Worm (Caenorhabditis elegans): ENCODE measurements around the gene twk-9.

Gene twk-9

ce11 chrIV:9648682-9649081 lies 44.3 kb upstream of the twk-9 start, which contains the start of gene srm-3:
TSS of gene srm-3 (plus strand) at chrIV:9648982.
- TF ChIP-seq nhr-77 (tag; optimal IDR thresholded peaks at IDR 0.05) (no peak), nhr-237 (tag; optimal IDR thresholded peaks at IDR 0.05) (no peak), ztf-11 (tag; optimal IDR thresholded peaks at IDR 0.05) (no peak), Y105C5A.15 (GFP tag; IDR thresholded peaks at IDR 0.05) (no peak), unc-130 (GFP tag; optimal IDR thresholded peaks at IDR 0.05) (no peak), unc-39 (tag; optimal IDR thresholded peaks at IDR 0.05) (no peak), madf-9 (GFP tag; conservative IDR thresholded peaks at IDR 0.05) (no peak), F37D6.2 (tag; optimal IDR thresholded peaks at IDR 0.05) (no peak), mes-2 (tag; optimal IDR thresholded peaks at IDR 0.05; ENCODE audit: poor library complexity, severe bottlenecking) (no peak), gei-8 (GFP tag; optimal IDR thresholded peaks at IDR 0.05) (no peak), F44E2.7 (GFP tag; IDR thresholded peaks at IDR 0.05) (no peak), ctbp-1 (GFP tag; IDR thresholded peaks at IDR 0.05) (no peak), fos-1 (tag; optimal IDR thresholded peaks at IDR 0.05) (no peak), F10B5.3 (tag; optimal IDR thresholded peaks at IDR 0.05) (no peak), nhr-28 (tag; optimal IDR thresholded peaks at IDR 0.05) (no peak), sdz-12 (GFP tag; optimal IDR thresholded peaks at IDR 0.05) (no peak)

- peak; percentile 75 for TF ChIP-seq hlh-11 (tag; optimal IDR thresholded peaks at IDR 0.05)
- no peak for TF ChIP-seq duxl-1 (tag; optimal IDR thresholded peaks at IDR 0.05; ENCODE audit: poor library complexity)
- no peak for TF ChIP-seq egl-27 (tag; optimal IDR thresholded peaks at IDR 0.05)
- TF ChIP-seq zag-1 (tag; optimal IDR thresholded peaks at IDR 0.05): no peak
- no peak for TF ChIP-seq zfp-2 (tag; optimal IDR thresholded peaks at IDR 0.05)
- TF ChIP-seq fos-1 (tag; optimal IDR thresholded peaks at IDR 0.05): no peak
- TF ChIP-seq T26A8.4 (GFP tag; IDR thresholded peaks at IDR 0.05): no peak
- no peak for TF ChIP-seq ztf-11 (tag; optimal IDR thresholded peaks at IDR 0.05)
- no peak for TF ChIP-seq ceh-44 (GFP tag; IDR thresholded peaks at IDR 0.05)
- no peak for TF ChIP-seq ama-1 (optimal IDR thresholded peaks at IDR 0.05)
- no peak for TF ChIP-seq rbr-2 (tag; optimal IDR thresholded peaks at IDR 0.05)
- TF ChIP-seq hif-1 (tag; optimal IDR thresholded peaks at IDR 0.05): peak in 1 of 2 experiments; percentile 29
- no peak for TF ChIP-seq lin-38 (GFP tag; IDR thresholded peaks at IDR 0.05)
- TF ChIP-seq Y75B8A.6 (GFP tag; IDR thresholded peaks at IDR 0.05): no peak
- TF ChIP-seq nhr-28 (tag; optimal IDR thresholded peaks at IDR 0.05): peak; percentile 41
- no peak for TF ChIP-seq ZK546.5 (tag; optimal IDR thresholded peaks at IDR 0.05)
- no peak for TF ChIP-seq ceh-32 (tag; optimal IDR thresholded peaks at IDR 0.05; ENCODE audit: poor library complexity)
- no peak for TF ChIP-seq vab-7 (GFP tag; IDR thresholded peaks at IDR 0.05)
- TF ChIP-seq ctbp-1 (GFP tag; IDR thresholded peaks at IDR 0.05): no peak
- TF ChIP-seq mdl-1 (tag; optimal IDR thresholded peaks at IDR 0.05): peak in 1 of 2 experiments; percentile 16
- peak in 1 of 2 experiments; percentile 44 for TF ChIP-seq unc-62 (GFP tag; optimal IDR thresholded peaks at IDR 0.05 in 1 of 2)
- no peak for TF ChIP-seq unc-62 (tag; optimal IDR thresholded peaks at IDR 0.05)
- TF ChIP-seq gei-8 (GFP tag; optimal IDR thresholded peaks at IDR 0.05): no peak
- no peak for TF ChIP-seq F44E2.7 (GFP tag; IDR thresholded peaks at IDR 0.05)
- TF ChIP-seq aha-1 (tag): no peak
- no peak for TF ChIP-seq mes-2 (tag; optimal IDR thresholded peaks at IDR 0.05; ENCODE audit: poor library complexity, severe bottlenecking)
- no peak for TF ChIP-seq Y105C5A.15 (GFP tag; IDR thresholded peaks at IDR 0.05)
- TF ChIP-seq pha-4 (GFP tag; IDR thresholded peaks at IDR 0.05): no peak
- TF ChIP-seq pha-4 (tag; optimal IDR thresholded peaks at IDR 0.05): no peak
- peak; percentile 77 for TF ChIP-seq nhr-48 (tag; optimal IDR thresholded peaks at IDR 0.05)
- peak; percentile 22 for TF ChIP-seq nhr-10 (tag; optimal IDR thresholded peaks at IDR 0.05)
- no peak for TF ChIP-seq tra-1 (GFP tag; IDR thresholded peaks at IDR 0.05)
- TF ChIP-seq unc-130 (GFP tag; optimal IDR thresholded peaks at IDR 0.05): no peak
- TF ChIP-seq cey-2 (tag; optimal IDR thresholded peaks at IDR 0.05; ENCODE audit: borderline replicate concordance, insufficient read depth): no peak
- peak in 1 of 2 experiments; percentile 72 for TF ChIP-seq lsy-2 (tag; optimal IDR thresholded peaks at IDR 0.05)
- no peak for TF ChIP-seq F37D6.2 (tag; optimal IDR thresholded peaks at IDR 0.05)
- no peak for TF ChIP-seq tag-97 (GFP tag; IDR thresholded peaks at IDR 0.05)
- peak; percentile 33 for TF ChIP-seq nhr-6 (tag; optimal IDR thresholded peaks at IDR 0.05)
- TF ChIP-seq php-3 (GFP tag; IDR thresholded peaks at IDR 0.05): peak; percentile 81
- no peak for TF ChIP-seq zip-11 (GFP tag; IDR thresholded peaks at IDR 0.05)
- TF ChIP-seq daf-8 (GFP tag; IDR thresholded peaks at IDR 0.05): no peak
- no peak for TF ChIP-seq arid-1 (GFP tag; conservative IDR thresholded peaks at IDR 0.05)
- no peak for TF ChIP-seq daf-19 (GFP tag; conservative IDR thresholded peaks at IDR 0.05)
Observed at ce11 chrIV:9651234-9651633, 41.7 kb upstream of the twk-9 start, which contains the start of gene chca-1. TSS of gene chca-1 (plus strand) at chrIV:9651394.

Data from whole organism, L4 larva.